Worm (Caenorhabditis elegans) whole organism, L3 larva: Measurements from ENCODE around the gene K01A11.1.

Experiments
- ZK546.5 ChIP-seq: sonication (generic microtip); optimal IDR thresholded peaks from 2 replicates; lab custom pipeline; 2017; ENCODE audit warnings: missing biosample characterization, missing genetic modification characterization
- ceh-82 ChIP-seq: fragments of 150-350 bp; optimal IDR thresholded peaks from 2 replicates; lab custom pipeline; 2014; ENCODE audit warnings: missing biosample characterization, missing genetic modification characterization
- lin-39 ChIP-seq: fragments of 150-350 bp; optimal IDR thresholded peaks from 2 replicates; lab custom pipeline; 2018; ENCODE audit warnings: missing biosample characterization, missing genetic modification reagents, missing genetic modification characterization
- nhr-12 ChIP-seq: fragments of 150-350 bp; optimal IDR thresholded peaks from 2 replicates; lab custom pipeline; 2014; ENCODE audit warnings: missing biosample characterization, missing genetic modification characterization
- nhr-237 ChIP-seq: fragments of 150-350 bp; optimal IDR thresholded peaks from 2 replicates; lab custom pipeline; 2014; ENCODE audit warnings: missing biosample characterization, missing genetic modification characterization
- snpc-4 ChIP-seq: fragments of 150-350 bp; optimal IDR thresholded peaks from 2 replicates; lab custom pipeline; 2014; ENCODE audit warnings: missing biosample characterization, missing genetic modification characterization
- tbx-2 ChIP-seq: sonication (generic microtip); optimal IDR thresholded peaks from 2 replicates; lab custom pipeline; 2016; ENCODE audit warnings: mild to moderate bottlenecking, missing genetic modification characterization, missing compliant biosample characterization
- unc-62 ChIP-seq: fragments of 150-350 bp; sonication (generic microtip); optimal IDR thresholded peaks from 4 replicates; lab custom pipeline; 2014; ENCODE audit warnings: missing biosample characterization, missing genetic modification reagents, missing genetic modification characterization

DNA sequence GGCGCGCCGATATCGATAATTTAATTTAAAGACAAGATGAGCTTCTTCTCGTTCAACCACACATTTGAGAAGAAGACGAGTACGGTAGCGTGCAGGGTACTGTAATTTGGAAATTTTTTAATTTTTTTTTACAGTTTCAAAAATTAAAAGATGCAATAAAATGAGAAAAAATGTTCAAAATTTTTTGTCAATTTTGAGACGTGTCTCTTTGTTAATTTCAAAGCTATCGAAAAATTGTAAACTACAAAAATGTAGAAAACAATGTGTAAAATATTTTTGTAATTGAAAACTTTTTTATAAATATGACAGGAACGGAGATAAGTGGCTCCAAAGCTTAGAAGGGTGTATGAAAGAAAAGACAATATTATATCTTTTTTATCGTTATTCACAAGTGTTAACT lies at the start of gene K01A11.1:
- no peak for TF ChIP-seq nhr-237 (tag; lab: Kevin White, UChicago)
- no peak for TF ChIP-seq ceh-82 (tag; lab: Kevin White, UChicago)
- TF ChIP-seq ZK546.5 (tag; lab: Kevin White, UChicago), result no peak
- no peak for TF ChIP-seq tbx-2 (tag; lab: Kevin White, UChicago)
- no peak for TF ChIP-seq unc-62
- no peak for TF ChIP-seq lin-39
- no peak for TF ChIP-seq snpc-4 (tag; lab: Kevin White, UChicago)
- TF ChIP-seq nhr-12, result no peak
